Fruit fly (Drosophila melanogaster) whole organism, embryonic: ENCODE data around the gene Pkg21D.

Source experiments
- Adf1 ChIP-seq: fragments of 200-800 bp; sonication (Bioruptor generic); IDR thresholded peaks from 2 replicates; pipeline ENCODE4 v1.3.6; 2022; ENCODE audit warnings: missing biosample characterization, missing genetic modification characterization
- C15 ChIP-seq: fragments of 200-800 bp; sonication (Bioruptor generic); IDR thresholded peaks from 3 replicates; pipeline ENCODE4 v1.3.6; 2022; ENCODE audit warnings: missing biosample characterization, missing genetic modification characterization
- CG10979 ChIP-seq: fragments of 200-800 bp; sonication (Bioruptor generic); optimal IDR thresholded peaks from 2 replicates; lab custom pipeline; 2018; ENCODE audit warnings: missing biosample characterization, mild to moderate bottlenecking, missing genetic modification characterization, moderate library complexity
- CG13287 ChIP-seq: fragments of 200-800 bp; sonication (Bioruptor generic); IDR thresholded peaks from 2 replicates; pipeline ENCODE4 v1.3.6; 2022; ENCODE audit warnings: missing biosample characterization, missing genetic modification characterization; ENCODE audit not compliant: partially characterized antibody
- CG13424 ChIP-seq: fragments of 200-800 bp; sonication (Bioruptor generic); optimal IDR thresholded peaks from 2 replicates; lab custom pipeline; 2019; ENCODE audit warnings: missing biosample characterization, mild to moderate bottlenecking, missing genetic modification characterization, moderate library complexity
- CG14667 ChIP-seq: fragments of 200-800 bp; sonication (Bioruptor generic); IDR thresholded peaks from 2 replicates; pipeline ENCODE4 v1.3.6; 2022; ENCODE audit warnings: missing biosample characterization, missing genetic modification characterization
- CG14710 ChIP-seq: fragments of 200-800 bp; sonication (Bioruptor generic); optimal IDR thresholded peaks from 3 replicates; lab custom pipeline; 2019; ENCODE audit warnings: missing biosample characterization, mild to moderate bottlenecking, missing genetic modification characterization, moderate library complexity
- CG18476 ChIP-seq: fragments of 200-800 bp; sonication (Bioruptor generic); optimal IDR thresholded peaks from 2 replicates; lab custom pipeline; 2016; ENCODE audit warnings: missing biosample characterization, mild to moderate bottlenecking, missing genetic modification characterization
- CG18619 ChIP-seq: fragments of 200-800 bp; sonication (Bioruptor generic); optimal IDR thresholded peaks from 3 replicates; lab custom pipeline; 2017; ENCODE audit warnings: missing biosample characterization, mild to moderate bottlenecking, missing genetic modification characterization
- CG2199 ChIP-seq: fragments of 200-800 bp; sonication (Bioruptor generic); IDR thresholded peaks from 3 replicates; pipeline ENCODE4 v1.3.6; 2022; ENCODE audit warnings: missing biosample characterization, missing genetic modification characterization
- CG2889 ChIP-seq: fragments of 200-800 bp; sonication (Bioruptor generic); IDR thresholded peaks from 3 replicates; pipeline ENCODE4 v1.3.6; 2022; ENCODE audit warnings: missing biosample characterization, missing genetic modification characterization
- CG3065 ChIP-seq: fragments of 200-800 bp; sonication (Bioruptor generic); optimal IDR thresholded peaks from 2 replicates; lab custom pipeline; 2016; ENCODE audit warnings: missing biosample characterization, missing genetic modification characterization
- CG31441 ChIP-seq: fragments of 200-800 bp; sonication (Bioruptor generic); IDR thresholded peaks from 2 replicates; pipeline ENCODE4 v1.3.6; 2022; ENCODE audit warnings: missing biosample characterization, missing genetic modification characterization
- CG3407 ChIP-seq: fragments of 200-800 bp; sonication (Bioruptor generic); optimal IDR thresholded peaks from 2 replicates; lab custom pipeline; 2018; ENCODE audit warnings: missing biosample characterization, mild to moderate bottlenecking, missing genetic modification characterization
- CG4854 ChIP-seq: fragments of 200-800 bp; sonication (Bioruptor generic); optimal IDR thresholded peaks from 2 replicates; lab custom pipeline; 2016; ENCODE audit warnings: missing biosample characterization, missing genetic modification characterization, inconsistent platforms
- CG7556 ChIP-seq: fragments of 200-800 bp; sonication (Bioruptor generic); optimal IDR thresholded peaks from 2 replicates; lab custom pipeline; 2017; ENCODE audit warnings: missing biosample characterization, mild to moderate bottlenecking, missing genetic modification characterization
- CG7928 ChIP-seq: fragments of 200-800 bp; sonication (Bioruptor generic); optimal IDR thresholded peaks from 2 replicates; lab custom pipeline; 2017; ENCODE audit warnings: missing biosample characterization, mild to moderate bottlenecking, missing genetic modification characterization
- CG7963 ChIP-seq: fragments of 200-800 bp; sonication (Bioruptor generic); IDR thresholded peaks from 3 replicates; pipeline ENCODE4 v1.3.6; 2022; ENCODE audit warnings: missing biosample characterization, missing genetic modification characterization; ENCODE audit not compliant: partially characterized antibody
- CG8290 ChIP-seq, 3 experiments: fragments of 200-800 bp; sonication (Bioruptor generic); optimal IDR thresholded peaks; 2 replicates each; lab custom pipeline; 2016 to 2019; ENCODE audit warnings: missing biosample characterization in 3 of 3, missing genetic modification characterization in 3 of 3, mild to moderate bottlenecking in 2 of 3, moderate library complexity in 1 of 3
- CG9437 ChIP-seq: fragments of 200-800 bp; sonication (Bioruptor generic); optimal IDR thresholded peaks from 2 replicates; lab custom pipeline; 2018; ENCODE audit warnings: missing biosample characterization, mild to moderate bottlenecking, missing genetic modification characterization
- Camta ChIP-seq: fragments of 200-800 bp; sonication (Bioruptor generic); optimal IDR thresholded peaks from 2 replicates; lab custom pipeline; 2016; ENCODE audit warnings: missing biosample characterization, missing genetic modification characterization
- CoRest ChIP-seq: fragments of 200-800 bp; sonication (Bioruptor generic); optimal IDR thresholded peaks from 3 replicates; lab custom pipeline; 2018; ENCODE audit warnings: missing biosample characterization, mild to moderate bottlenecking, missing genetic modification characterization, moderate library complexity
- GATAe ChIP-seq: fragments of 200-800 bp; sonication (Bioruptor generic); conservative IDR thresholded peaks from 2 replicates; pipeline ENCODE4 v1.3.6; 2022; ENCODE audit warnings: missing biosample characterization, missing genetic modification characterization
- Hey ChIP-seq: fragments of 200-800 bp; sonication (Bioruptor generic); optimal IDR thresholded peaks from 3 replicates; lab custom pipeline; 2018; ENCODE audit warnings: missing biosample characterization, mild to moderate bottlenecking, missing genetic modification characterization
- HmgZ ChIP-seq: fragments of 200-800 bp; sonication (Bioruptor generic); optimal IDR thresholded peaks from 2 replicates; lab custom pipeline; 2018; ENCODE audit warnings: missing biosample characterization, mild to moderate bottlenecking, missing genetic modification characterization
- Jarid2 ChIP-seq: fragments of 200-800 bp; sonication (Bioruptor generic); optimal IDR thresholded peaks from 3 replicates; lab custom pipeline; 2017; ENCODE audit warnings: mild to moderate bottlenecking, missing biosample characterization, missing genetic modification reagents, missing genetic modification characterization
- MBD-R2 ChIP-seq: fragments of 200-800 bp; sonication (Bioruptor generic); IDR thresholded peaks from 2 replicates; pipeline ENCODE4 v1.3.6; 2022; ENCODE audit warnings: missing biosample characterization, missing genetic modification characterization
- Med ChIP-seq: fragments of 200-800 bp; sonication (Bioruptor generic); peaks from one replicate; lab custom pipeline; 2016; ENCODE audit warnings: missing biosample characterization, missing genetic modification characterization, mild to moderate bottlenecking, inconsistent platforms, moderate library complexity
- Myb ChIP-seq: fragments of 200-800 bp; sonication (Bioruptor generic); optimal IDR thresholded peaks from 2 replicates; lab custom pipeline; 2016; ENCODE audit warnings: missing biosample characterization, missing genetic modification characterization
- NK7.1 ChIP-seq: fragments of 200-800 bp; sonication (Bioruptor generic); optimal IDR thresholded peaks from 3 replicates; lab custom pipeline; 2016; ENCODE audit warnings: missing biosample characterization, missing genetic modification characterization
- Nf-YC ChIP-seq: fragments of 200-800 bp; optimal IDR thresholded peaks from 3 replicates; lab custom pipeline; 2019; ENCODE audit warnings: missing biosample characterization, mild to moderate bottlenecking, missing genetic modification characterization, moderate library complexity
- Poxn ChIP-seq: fragments of 200-800 bp; sonication (Bioruptor generic); IDR thresholded peaks from 2 replicates; pipeline ENCODE4 v1.3.6; 2022; ENCODE audit warnings: missing biosample characterization, missing genetic modification characterization
- Six4 ChIP-seq: fragments of 200-800 bp; sonication (Bioruptor generic); optimal IDR thresholded peaks from 2 replicates; lab custom pipeline; 2016; ENCODE audit warnings: missing biosample characterization, missing genetic modification characterization
- Sry-δ ChIP-seq: fragments of 200-800 bp; sonication (Bioruptor generic); optimal IDR thresholded peaks from 2 replicates; lab custom pipeline; 2016; ENCODE audit warnings: missing biosample characterization, missing genetic modification characterization
- abd-A ChIP-seq: fragments of 200-800 bp; sonication (Bioruptor generic); optimal IDR thresholded peaks from 3 replicates; lab custom pipeline; 2019; ENCODE audit warnings: missing biosample characterization, mild to moderate bottlenecking, missing genetic modification characterization, moderate library complexity
- al ChIP-seq: fragments of 200-800 bp; sonication (Bioruptor generic); IDR thresholded peaks from 2 replicates; pipeline ENCODE4 v1.3.6; 2022; ENCODE audit warnings: missing biosample characterization, missing genetic modification characterization
- amos ChIP-seq: fragments of 200-800 bp; sonication (Bioruptor generic); IDR thresholded peaks from 2 replicates; pipeline ENCODE4 v1.3.6; 2022; ENCODE audit warnings: missing biosample characterization, missing genetic modification characterization; ENCODE audit not compliant: partially characterized antibody
- az2 ChIP-seq: fragments of 200-800 bp; sonication (Bioruptor generic); optimal IDR thresholded peaks from 3 replicates; lab custom pipeline; 2016; ENCODE audit warnings: missing biosample characterization, missing genetic modification characterization
- grau ChIP-seq: fragments of 200-800 bp; optimal IDR thresholded peaks from 3 replicates; lab custom pipeline; 2019; ENCODE audit warnings: missing biosample characterization, mild to moderate bottlenecking, missing genetic modification characterization, moderate library complexity
- gsb-n ChIP-seq: fragments of 200-800 bp; sonication (Bioruptor generic); optimal IDR thresholded peaks from 3 replicates; lab custom pipeline; 2018; ENCODE audit warnings: missing biosample characterization, mild to moderate bottlenecking, missing genetic modification characterization
- lab ChIP-seq: fragments of 200-800 bp; sonication (Bioruptor generic); optimal IDR thresholded peaks from 3 replicates; lab custom pipeline; 2017; ENCODE audit warnings: missing biosample characterization, missing genetic modification characterization, mild to moderate bottlenecking, moderate library complexity, missing genetic modification reagents
- onecut ChIP-seq: fragments of 200-800 bp; sonication (Bioruptor generic); IDR thresholded peaks from 2 replicates; pipeline ENCODE4 v1.3.6; 2022; ENCODE audit warnings: missing biosample characterization, missing genetic modification characterization
- phol ChIP-seq: fragments of 200-800 bp; sonication (Bioruptor generic); optimal IDR thresholded peaks from 3 replicates; lab custom pipeline; 2018; ENCODE audit warnings: missing biosample characterization, mild to moderate bottlenecking, missing genetic modification characterization, moderate library complexity
- run ChIP-seq: fragments of 200-800 bp; sonication (Bioruptor generic); optimal IDR thresholded peaks from 3 replicates; lab custom pipeline; 2018; ENCODE audit warnings: missing biosample characterization, mild to moderate bottlenecking, missing genetic modification characterization
- sc ChIP-seq, 3 experiments: fragments of >200 bp in 2 of 3; fragments of 200-800 bp in 1 of 3; sonication (Bioruptor generic) in 1 of 3; optimal IDR thresholded peaks; 2 replicates in 2 of 3; 3 replicates in 1 of 3; lab custom pipeline; 2017; ENCODE audit warnings: mild to moderate bottlenecking in 1 of 3, missing biosample characterization in 1 of 3, missing genetic modification characterization in 1 of 3, missing genetic modification reagents in 1 of 3
- tap ChIP-seq: fragments of 200-800 bp; optimal IDR thresholded peaks from 3 replicates; lab custom pipeline; 2019; ENCODE audit warnings: missing biosample characterization, mild to moderate bottlenecking, missing genetic modification characterization, moderate library complexity
- vvl ChIP-seq: fragments of 200-800 bp; sonication (Bioruptor generic); IDR thresholded peaks from 2 replicates; pipeline ENCODE4 v1.3.6; 2022; ENCODE audit warnings: missing biosample characterization, missing genetic modification characterization
- wdn ChIP-seq: fragments of 200-800 bp; sonication (Bioruptor generic); IDR thresholded peaks from 2 replicates; pipeline ENCODE4 v1.3.6; 2022; ENCODE audit warnings: missing biosample characterization, missing genetic modification characterization
- yki ChIP-seq: fragments of >200 bp; optimal IDR thresholded peaks from 3 replicates; lab custom pipeline; 2018
- z ChIP-seq: fragments of 200-800 bp; sonication (Bioruptor generic); IDR thresholded peaks from 3 replicates; pipeline ENCODE4 v1.3.6; 2022; ENCODE audit warnings: missing biosample characterization, missing genetic modification characterization

The Pkg21D gene

DNA sequence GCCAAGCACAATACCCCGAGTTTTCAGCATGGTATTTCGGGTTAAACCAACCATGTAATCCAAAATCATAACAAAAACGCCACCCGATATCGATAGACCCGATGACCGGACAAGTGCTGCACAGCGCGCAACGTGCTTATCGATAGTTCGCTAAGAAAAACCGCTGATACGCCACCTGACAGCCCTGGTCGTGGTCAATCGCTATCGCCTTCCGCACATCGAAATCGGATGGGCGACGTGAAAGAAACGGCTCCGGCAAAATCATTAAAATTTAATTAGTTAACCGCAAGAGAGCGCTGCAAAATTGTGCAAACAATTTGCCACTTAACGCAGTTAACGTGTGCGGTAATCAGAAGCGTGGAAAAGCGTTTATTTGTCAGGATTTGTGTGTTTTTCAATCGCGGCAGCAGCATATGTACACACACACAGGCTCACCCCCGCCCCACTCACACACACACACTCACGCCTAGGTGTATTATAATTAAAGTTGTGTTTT is 35.2 kb upstream of the Pkg21D start, which contains the start of the genes CG3862 and dock (continued):
- TF ChIP-seq CG7963 (GFP tag; lab: Robert Waterston, UW) (peak; percentile 97), phol (tag; lab: Kevin White, UChicago) (peak; percentile 42), az2 (GFP tag; lab: Kevin White, UChicago) (no peak), lab (GFP tag; lab: Kevin White, UChicago) (peak; percentile 81), onecut (GFP tag; lab: Robert Waterston, UW) (peak; percentile 44), Sry-δ (peak; percentile 89), run (tag; lab: Kevin White, UChicago) (peak; percentile 68), CG18619 (GFP tag; lab: Kevin White, UChicago) (peak; percentile 42), Myb (peak; percentile 76), Med (GFP tag; lab: Kevin White, UChicago) (peak; percentile 97), amos (GFP tag; lab: Robert Waterston, UW) (peak; percentile 95), CoRest (tag; lab: Kevin White, UChicago) (peak; percentile 32), HmgZ (peak; percentile 92), Hey (tag; lab: Kevin White, UChicago) (no peak), grau (peak; percentile 36), CG3065 (GFP tag; lab: Kevin White, UChicago) (peak; percentile 31), vvl (peak; percentile 40; the same call in 1 of the 2 replicates), CG7928 (GFP tag; lab: Kevin White, UChicago) (peak; percentile 88), GATAe (no peak), wdn (GFP tag; lab: Robert Waterston, UW) (no peak), abd-A (tag; lab: Kevin White, UChicago) (no peak), Jarid2 (GFP tag; lab: Kevin White, UChicago) (peak; percentile 89), z (no peak), CG4854 (GFP tag; lab: Kevin White, UChicago) (peak; percentile 40), Adf1 (GFP tag; lab: Robert Waterston, UW) (no peak), CG10979 (tag; lab: Kevin White, UChicago) (peak; percentile 43), CG9437 (peak; percentile 12), CG14710 (peak; percentile 70), CG7556 (GFP tag; lab: Kevin White, UChicago) (peak; percentile 47), CG2199 (no peak), tap (tag; lab: Kevin White, UChicago) (no peak), CG14667 (GFP tag; lab: Robert Waterston, UW) (no peak), MBD-R2 (GFP tag; lab: Robert Waterston, UW) (peak; percentile 97), CG13424 (peak; percentile 38), Six4 (peak; percentile 17), yki (lab: Kevin White, UChicago) (no peak), CG8290 (GFP tag; optimal IDR thresholded peaks at IDR 0.05; lab: Kevin White, UChicago) (peak; percentile 69), CG8290 (tag; optimal IDR thresholded peaks at IDR 0.05; lab: Kevin White, UChicago) (peak in 1 of 2 experiments; percentile 84), sc (optimal IDR thresholded peaks at IDR 0.05; lab: Kevin White, UChicago) (no peak), sc (GFP tag; optimal IDR thresholded peaks at IDR 0.05; lab: Kevin White, UChicago) (no peak), CG2889 (no peak), Nf-YC (peak; percentile 57), Poxn (no peak), CG3407 (GFP tag; lab: Kevin White, UChicago) (no peak), C15 (no peak), CG31441 (GFP tag; lab: Robert Waterston, UW) (peak; percentile 29; the same call in 1 of the 2 replicates), CG18476 (no peak), gsb-n (tag; lab: Kevin White, UChicago) (peak; percentile 19), Camta (GFP tag; lab: Kevin White, UChicago) (no peak), NK7.1 (GFP tag; lab: Kevin White, UChicago) (peak; percentile 58), al (0 out of 2 replicates have a peak, but pooled peaks have one; percentile 33), CG13287 (GFP tag; lab: Robert Waterston, UW) (peak; percentile 96)
